Fruit fly (Drosophila melanogaster) whole organism, prepupa: ENCODE measurements around the gene mia.
A peak's percentile ranks its signal among the peaks of the same experiment; 100 is the strongest.

Source experiments
- Blimp-1 ChIP-seq: fragments of 200-800 bp; sonication (Bioruptor generic); optimal IDR thresholded peaks from 3 replicates; lab custom pipeline; 2017; ENCODE audit warnings: missing biosample characterization, missing genetic modification characterization, mild to moderate bottlenecking, moderate library complexity, missing genetic modification reagents
- CG11762 ChIP-seq: fragments of 200-800 bp; sonication (Bioruptor generic); optimal IDR thresholded peaks from 3 replicates; lab custom pipeline; 2016; ENCODE audit warnings: missing biosample characterization, missing genetic modification characterization; ENCODE audit not compliant: insufficient read depth
- CG11902 ChIP-seq: fragments of 200-800 bp; sonication (Bioruptor generic); optimal IDR thresholded peaks from 3 replicates; lab custom pipeline; 2016; ENCODE audit warnings: missing biosample characterization, missing genetic modification characterization
- CG1621 ChIP-seq: fragments of 200-800 bp; sonication (Bioruptor generic); optimal IDR thresholded peaks from 3 replicates; lab custom pipeline; 2018; ENCODE audit warnings: missing biosample characterization, mild to moderate bottlenecking, missing genetic modification characterization
- CG16779 ChIP-seq: fragments of 200-800 bp; sonication (Bioruptor generic); optimal IDR thresholded peaks from 3 replicates; lab custom pipeline; 2017; ENCODE audit warnings: missing biosample characterization, mild to moderate bottlenecking, missing genetic modification characterization
- CG3032 ChIP-seq: fragments of 200-800 bp; optimal IDR thresholded peaks from 2 replicates; lab custom pipeline; 2019; ENCODE audit warnings: missing biosample characterization, mild to moderate bottlenecking, missing genetic modification characterization, moderate library complexity
- CG31627 ChIP-seq: fragments of 200-800 bp; sonication (Bioruptor generic); optimal IDR thresholded peaks from 3 replicates; lab custom pipeline; 2016; ENCODE audit warnings: missing biosample characterization, missing genetic modification characterization
- CG32006 ChIP-seq: fragments of 200-800 bp; sonication (Bioruptor generic); optimal IDR thresholded peaks from 3 replicates; lab custom pipeline; 2017; ENCODE audit warnings: missing biosample characterization, mild to moderate bottlenecking, missing genetic modification characterization
- CG34406 ChIP-seq: fragments of 200-800 bp; sonication (Bioruptor generic); optimal IDR thresholded peaks from 3 replicates; lab custom pipeline; 2016; ENCODE audit warnings: missing biosample characterization, missing genetic modification characterization
- CG3919 ChIP-seq: fragments of 200-800 bp; sonication (Bioruptor generic); optimal IDR thresholded peaks from 3 replicates; lab custom pipeline; 2016; ENCODE audit warnings: missing biosample characterization, missing genetic modification characterization
- CG6276 ChIP-seq: fragments of 200-800 bp; sonication (Bioruptor generic); optimal IDR thresholded peaks from 2 replicates; lab custom pipeline; 2017; ENCODE audit warnings: missing biosample characterization, mild to moderate bottlenecking, missing genetic modification characterization
- CG6808 ChIP-seq: fragments of 200-800 bp; sonication (Bioruptor generic); optimal IDR thresholded peaks from 3 replicates; lab custom pipeline; 2017; ENCODE audit warnings: missing biosample characterization, missing genetic modification characterization, mild to moderate bottlenecking, moderate library complexity, missing genetic modification reagents
- CG6854 ChIP-seq: fragments of 200-800 bp; sonication (Bioruptor generic); optimal IDR thresholded peaks from 2 replicates; lab custom pipeline; 2017; ENCODE audit warnings: missing biosample characterization, mild to moderate bottlenecking, missing genetic modification characterization
- CG8119 ChIP-seq: fragments of 200-800 bp; sonication (Bioruptor generic); IDR thresholded peaks from 3 replicates; pipeline ENCODE4 v1.3.6; 2022; ENCODE audit warnings: missing biosample characterization, missing genetic modification characterization
- CG8319 ChIP-seq: fragments of 200-800 bp; sonication (Bioruptor generic); optimal IDR thresholded peaks from 3 replicates; lab custom pipeline; 2016; ENCODE audit warnings: missing biosample characterization, missing genetic modification characterization
- CG9139 ChIP-seq: fragments of 200-800 bp; sonication (Bioruptor generic); optimal IDR thresholded peaks from 3 replicates; lab custom pipeline; 2017; ENCODE audit warnings: missing biosample characterization, mild to moderate bottlenecking, missing genetic modification characterization
- Eip78C ChIP-seq: fragments of 200-800 bp; sonication (Bioruptor generic); peaks from one replicate; lab custom pipeline; 2016; ENCODE audit warnings: missing biosample characterization, missing genetic modification characterization
- Eip93F ChIP-seq: fragments of 200-800 bp; sonication (Bioruptor generic); optimal IDR thresholded peaks from 2 replicates; lab custom pipeline; 2016; ENCODE audit warnings: missing biosample characterization, mild to moderate bottlenecking, missing genetic modification characterization
- Ets96B ChIP-seq: fragments of 200-800 bp; optimal IDR thresholded peaks from 2 replicates; lab custom pipeline; 2019; ENCODE audit warnings: missing biosample characterization, mild to moderate bottlenecking, missing genetic modification characterization, moderate library complexity
- Gug ChIP-seq: fragments of 200-800 bp; sonication (Bioruptor generic); IDR thresholded peaks from 2 replicates; pipeline ENCODE4 v1.3.6; 2022; ENCODE audit warnings: missing biosample characterization, missing genetic modification characterization
- Lpt ChIP-seq: fragments of 200-800 bp; sonication (Bioruptor generic); optimal IDR thresholded peaks from 3 replicates; lab custom pipeline; 2016; ENCODE audit warnings: missing biosample characterization, missing genetic modification characterization
- Met ChIP-seq: fragments of 200-800 bp; sonication (Bioruptor generic); optimal IDR thresholded peaks from 3 replicates; lab custom pipeline; 2016; ENCODE audit warnings: missing biosample characterization, missing genetic modification characterization
- Sox14 ChIP-seq: fragments of 200-800 bp; sonication (Bioruptor generic); optimal IDR thresholded peaks from 3 replicates; lab custom pipeline; 2016; ENCODE audit warnings: missing biosample characterization, missing genetic modification characterization
- Sox15 ChIP-seq: fragments of 200-800 bp; sonication (Bioruptor generic); optimal IDR thresholded peaks from 3 replicates; lab custom pipeline; 2016; ENCODE audit warnings: missing biosample characterization, missing genetic modification characterization
- cyc ChIP-seq: fragments of 200-800 bp; sonication (Bioruptor generic); optimal IDR thresholded peaks from 3 replicates; lab custom pipeline; 2016; ENCODE audit warnings: missing biosample characterization, missing genetic modification characterization
- dac ChIP-seq: fragments of 200-800 bp; sonication (Bioruptor generic); optimal IDR thresholded peaks from 2 replicates; lab custom pipeline; 2017; ENCODE audit warnings: missing biosample characterization, mild to moderate bottlenecking, missing genetic modification characterization
- eg ChIP-seq: fragments of 200-800 bp; sonication (Bioruptor generic); IDR thresholded peaks from 3 replicates; pipeline ENCODE4 v1.3.6; 2022; ENCODE audit warnings: missing biosample characterization, missing genetic modification characterization
- fd85E ChIP-seq: fragments of 200-800 bp; sonication (Bioruptor generic); optimal IDR thresholded peaks from 3 replicates; lab custom pipeline; 2016; ENCODE audit warnings: missing biosample characterization, missing genetic modification characterization
- fkh ChIP-seq: fragments of 200-800 bp; sonication (Bioruptor generic); optimal IDR thresholded peaks from 3 replicates; lab custom pipeline; 2017; ENCODE audit warnings: missing biosample characterization, mild to moderate bottlenecking, missing genetic modification characterization, moderate library complexity
- spab ChIP-seq: fragments of 200-800 bp; sonication (Bioruptor generic); optimal IDR thresholded peaks from 2 replicates; lab custom pipeline; 2017; ENCODE audit warnings: missing biosample characterization, mild to moderate bottlenecking, missing genetic modification characterization, missing genetic modification reagents
- ss ChIP-seq, 2 experiments: fragments of 200-800 bp; sonication (Bioruptor generic); optimal IDR thresholded peaks; 2 replicates in 1 of 2; 3 replicates in 1 of 2; lab custom pipeline; 2017 to 2018; ENCODE audit warnings: mild to moderate bottlenecking in 2 of 2, missing biosample characterization in 2 of 2, missing genetic modification characterization in 2 of 2, moderate library complexity in 1 of 2
- svp ChIP-seq: fragments of 200-800 bp; sonication (Bioruptor generic); peaks from one replicate; lab custom pipeline; 2016; ENCODE audit warnings: missing biosample characterization, missing genetic modification characterization
- vri ChIP-seq: fragments of 200-800 bp; sonication (Bioruptor generic); optimal IDR thresholded peaks from 3 replicates; lab custom pipeline; 2016; ENCODE audit warnings: missing biosample characterization, mild to moderate bottlenecking, missing genetic modification characterization

mia gene

dm6 chr3R:5518627-5519026 lies 32.3 kb downstream of the mia start (continued):
- TF ChIP-seq CG34406 (peak; percentile 62), CG11902 (peak; percentile 40), Ets96B (peak; percentile 40), Gug (GFP tag; lab: Robert Waterston, UW) (peak; percentile 43; the same call in 1 of the 2 replicates), CG16779 (tag; lab: Kevin White, UChicago) (peak; percentile 18), cyc (GFP tag; lab: Kevin White, UChicago) (peak; percentile 60), Met (peak; percentile 58), CG3032 (tag; lab: Kevin White, UChicago) (peak; percentile 48), CG8319 (GFP tag; lab: Kevin White, UChicago) (peak; percentile 51), CG32006 (GFP tag; lab: Kevin White, UChicago) (peak; percentile 78), fd85E (GFP tag; lab: Kevin White, UChicago) (no peak), Eip93F (GFP tag; lab: Kevin White, UChicago) (no peak), vri (GFP tag; lab: Kevin White, UChicago) (peak; percentile 30), Eip78C (peak; percentile 94), Sox14 (GFP tag; lab: Kevin White, UChicago) (peak; percentile 64), CG8119 (GFP tag; lab: Robert Waterston, UW) (peak; percentile 61; the same call in 1 of the 3 replicates), CG9139 (GFP tag; lab: Kevin White, UChicago) (no peak), eg (GFP tag; lab: Robert Waterston, UW) (peak; percentile 75), CG11762 (GFP tag; lab: Kevin White, UChicago) (peak; percentile 11), CG31627 (GFP tag; lab: Kevin White, UChicago) (peak; percentile 72), dac (GFP tag; lab: Kevin White, UChicago) (peak; percentile 43)

dm6 chr3R:5517876-5518211 lies 33.1 kb downstream of the mia start:
- no peak for TF ChIP-seq vri (GFP tag; lab: Kevin White, UChicago)
- no peak for TF ChIP-seq spab (GFP tag; lab: Kevin White, UChicago)
- TF ChIP-seq svp (GFP tag; lab: Kevin White, UChicago): peak; percentile 90
- TF ChIP-seq CG32006 (GFP tag; lab: Kevin White, UChicago): no peak
- TF ChIP-seq eg (GFP tag; lab: Robert Waterston, UW): no peak

DNA sequence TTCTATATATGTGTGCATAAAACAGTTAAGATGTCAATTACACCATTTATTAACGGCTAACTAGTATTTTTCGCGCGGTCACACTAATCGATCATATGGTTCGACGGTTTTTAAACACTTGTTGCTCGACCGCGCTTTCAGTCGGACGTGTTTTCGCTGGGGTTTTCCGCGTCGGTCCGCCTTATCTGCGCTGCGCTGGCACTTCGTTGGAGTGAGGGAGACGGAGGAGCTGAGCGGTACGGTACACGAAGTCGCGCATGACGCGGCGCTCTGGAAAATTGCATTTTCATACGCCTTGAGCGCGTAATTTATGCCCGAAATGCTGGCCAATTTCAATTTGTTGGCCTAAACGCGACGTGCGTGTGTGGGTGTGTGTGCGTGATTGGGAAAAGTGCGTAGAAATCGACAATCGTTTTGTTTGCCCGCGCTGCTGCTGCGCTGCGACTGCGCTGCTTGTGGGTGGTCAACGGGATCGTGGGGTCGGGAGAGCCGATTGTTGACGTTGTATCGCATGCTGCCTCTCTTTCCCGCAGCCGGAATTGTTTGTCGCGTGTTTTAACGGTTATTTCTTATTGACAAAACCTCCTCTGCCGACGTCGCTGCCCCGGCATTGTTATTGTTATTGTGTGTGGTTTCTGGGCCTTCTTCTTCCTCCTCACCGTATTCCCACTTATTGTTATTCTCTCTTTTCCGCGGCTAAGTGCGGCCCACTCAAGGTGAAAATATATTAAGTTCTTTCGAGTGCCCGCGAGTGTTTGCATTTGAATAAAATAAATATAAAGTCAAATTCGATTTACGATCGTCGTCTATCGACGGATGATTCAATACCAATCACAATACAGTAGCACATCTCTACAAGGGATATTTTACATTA lies 33.7 kb downstream of the mia start, which contains the start of gene Itpr:
Gene Itpr (plus strand): TSS at position 116 of the 874 bp plus-strand sequence.
- peak; percentile 28 to 54 for TF ChIP-seq ss (GFP tag; optimal IDR thresholded peaks at IDR 0.05; lab: Kevin White, UChicago)
- TF ChIP-seq svp (GFP tag; lab: Kevin White, UChicago): peak; percentile 93
- no peak for TF ChIP-seq Gug (GFP tag; lab: Robert Waterston, UW)
- TF ChIP-seq CG16779 (tag; lab: Kevin White, UChicago): peak; percentile 20
- peak; percentile 45 for TF ChIP-seq CG6854 (GFP tag; lab: Kevin White, UChicago)
- peak; percentile 58 for TF ChIP-seq Eip78C
- no peak for TF ChIP-seq CG6808 (GFP tag; lab: Kevin White, UChicago)
- peak; percentile 24 for TF ChIP-seq CG1621
- peak; percentile 42 for TF ChIP-seq CG9139 (GFP tag; lab: Kevin White, UChicago)
- peak; percentile 40 for TF ChIP-seq CG6276 (GFP tag; lab: Kevin White, UChicago)
- TF ChIP-seq Lpt: peak; percentile 40
- peak; percentile 97 for TF ChIP-seq fkh
- TF ChIP-seq fd85E (GFP tag; lab: Kevin White, UChicago): no peak
- peak; percentile 8 for TF ChIP-seq CG3919 (GFP tag; lab: Kevin White, UChicago)
- TF ChIP-seq Sox15 (GFP tag; lab: Kevin White, UChicago): no peak
- TF ChIP-seq Blimp-1 (GFP tag; lab: Kevin White, UChicago): no peak
- peak; percentile 28; the same call in 1 of the 3 replicates for TF ChIP-seq CG8119 (GFP tag; lab: Robert Waterston, UW)
- TF ChIP-seq vri (GFP tag; lab: Kevin White, UChicago): peak; percentile 10
- TF ChIP-seq Sox14 (GFP tag; lab: Kevin White, UChicago): peak; percentile 14
